Worm (Caenorhabditis elegans) whole organism, mixed stage, embryonic: ENCODE data around the gene Y41C4A.11.

Experiments used
- ceh-39 ChIP-seq: fragments of 150-350 bp; optimal IDR thresholded peaks from 2 replicates; lab custom pipeline; 2014; ENCODE audit warnings: missing biosample characterization, missing genetic modification characterization
- elt-3 ChIP-seq: fragments of 150-350 bp; optimal IDR thresholded peaks from 2 replicates; lab custom pipeline; 2014; ENCODE audit warnings: missing biosample characterization, missing genetic modification characterization
- lin-13 ChIP-seq: fragments of 150-350 bp; optimal IDR thresholded peaks from 2 replicates; lab custom pipeline; 2014; ENCODE audit warnings: missing biosample characterization, missing genetic modification characterization
- nhr-12 ChIP-seq: fragments of 150-350 bp; optimal IDR thresholded peaks from 2 replicates; lab custom pipeline; 2014; ENCODE audit warnings: missing biosample characterization, missing genetic modification characterization

ce11 chrIII:11708722-11709121 is 10.9 kb upstream of the Y41C4A.11 start, which contains the start of gene Y41C4A.8:
- TF ChIP-seq elt-3 (tag; lab: Kevin White, UChicago), result no peak
- no peak for TF ChIP-seq nhr-12
- TF ChIP-seq ceh-39 (tag; lab: Kevin White, UChicago), result no peak
- TF ChIP-seq lin-13 (tag; lab: Kevin White, UChicago), result no peak
